Fruit fly (Drosophila melanogaster): ENCODE measurements around the gene CG12071.

Gene CG12071

DNA sequence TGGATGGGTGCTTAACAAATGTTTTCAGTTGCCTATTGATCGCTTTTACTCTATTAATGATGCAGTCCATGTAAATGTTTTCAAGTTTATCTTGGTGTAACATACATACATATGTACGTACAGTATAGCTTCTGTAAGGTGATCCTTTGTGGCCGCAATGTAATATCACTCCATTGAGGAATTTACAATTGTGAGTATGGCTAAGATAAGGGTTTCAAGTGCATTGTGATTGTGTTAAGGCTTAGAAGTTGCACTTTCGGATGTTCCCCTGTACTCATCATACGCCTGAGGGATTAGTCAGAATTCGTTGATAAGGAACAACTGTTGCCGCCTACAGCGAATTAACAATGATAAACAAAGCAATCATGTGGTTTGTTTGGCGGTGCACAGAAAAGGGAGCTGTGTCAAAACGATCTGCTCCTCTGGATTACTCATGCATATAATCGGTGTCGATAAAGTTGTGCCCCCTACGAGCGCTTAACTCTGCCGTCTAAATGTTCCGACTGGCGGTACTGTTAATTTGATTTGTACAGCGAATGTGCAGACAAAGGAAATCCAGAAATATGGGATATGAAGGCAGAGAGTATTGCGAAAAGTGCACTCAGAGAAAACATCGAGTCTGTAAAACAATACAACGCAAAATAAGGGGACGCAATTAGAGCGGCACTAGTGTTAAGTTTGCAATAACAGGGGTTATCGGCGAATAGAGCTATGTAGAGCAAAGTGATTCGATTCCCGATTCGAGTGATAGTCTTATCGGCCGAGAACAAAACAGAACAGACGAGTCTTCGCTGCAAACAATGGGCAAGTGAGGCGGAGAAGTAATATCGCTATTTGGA lies 7.1 kb upstream of the CG12071 start (continued):
- TF ChIP-seq CTCF (GFP tag; optimal IDR thresholded peaks at IDR 0.05) (peak; percentile 13), CG13424 (tag; optimal IDR thresholded peaks at IDR 0.05) (peak; percentile 66), luna (GFP tag; optimal IDR thresholded peaks at IDR 0.05) (peak; percentile 45), C15 (GFP tag; IDR thresholded peaks at IDR 0.05) (0 out of 3 replicates have a peak, but pooled peaks have one; percentile 16), Dll (GFP tag; IDR thresholded peaks at IDR 0.05; ENCODE audit: partially characterized antibody) (no peak), CG1529 (GFP tag; optimal IDR thresholded peaks at IDR 0.05) (peak; percentile 36), CG12769 (tag; optimal IDR thresholded peaks at IDR 0.05) (no peak), fd96Cb (tag; optimal IDR thresholded peaks at IDR 0.05) (peak; percentile 72), CG17802 (tag; optimal IDR thresholded peaks at IDR 0.05) (peak; percentile 23), CG42726 (GFP tag; IDR thresholded peaks at IDR 0.05; ENCODE audit: partially characterized antibody) (no peak), bcd (GFP tag; optimal IDR thresholded peaks at IDR 0.05) (peak; percentile 61), ttk (GFP tag; IDR thresholded peaks at IDR 0.05) (peak; percentile 41; the same call in 1 of the 2 replicates), CG10321 (GFP tag; IDR thresholded peaks at IDR 0.05) (no peak), grn (GFP tag; optimal IDR thresholded peaks at IDR 0.05) (peak; percentile 36), CG2678 (tag; optimal IDR thresholded peaks at IDR 0.05) (peak; percentile 77), Lim3 (GFP tag; IDR thresholded peaks at IDR 0.05) (no peak), CG15696 (tag; optimal IDR thresholded peaks at IDR 0.05) (peak; percentile 46), Oaz (GFP tag; IDR thresholded peaks at IDR 0.05) (0 out of 2 replicates have a peak, but pooled peaks have one; percentile 39), ro (GFP tag; IDR thresholded peaks at IDR 0.05) (no peak), Myb (GFP tag; optimal IDR thresholded peaks at IDR 0.05) (peak; percentile 42), CG6272 (GFP tag; IDR thresholded peaks at IDR 0.05) (0 out of 2 replicates have a peak, but pooled peaks have one; percentile 30), ind (GFP tag; optimal IDR thresholded peaks at IDR 0.05) (peak; percentile 76), CG11504 (tag; optimal IDR thresholded peaks at IDR 0.05) (peak; percentile 73), phol (tag; optimal IDR thresholded peaks at IDR 0.05) (peak; percentile 66), nmo (GFP tag; optimal IDR thresholded peaks at IDR 0.05) (peak; percentile 67), run (tag; optimal IDR thresholded peaks at IDR 0.05) (no peak), tap (tag; optimal IDR thresholded peaks at IDR 0.05) (no peak), Dfd (GFP tag; optimal IDR thresholded peaks at IDR 0.05) (no peak), CG11560 (tag; IDR thresholded peaks at IDR 0.05) (peak; percentile 60; the same call in 1 of the 3 replicates), CG4730 (GFP tag; IDR thresholded peaks at IDR 0.05) (peak; percentile 59), Ptx1 (GFP tag; IDR thresholded peaks at IDR 0.05) (peak; percentile 92), CG16813 (GFP tag; IDR thresholded peaks at IDR 0.05; ENCODE audit: partially characterized antibody) (no peak), Med (GFP tag) (peak; percentile 98), so (GFP tag; IDR thresholded peaks at IDR 0.05) (no peak)

DNA sequence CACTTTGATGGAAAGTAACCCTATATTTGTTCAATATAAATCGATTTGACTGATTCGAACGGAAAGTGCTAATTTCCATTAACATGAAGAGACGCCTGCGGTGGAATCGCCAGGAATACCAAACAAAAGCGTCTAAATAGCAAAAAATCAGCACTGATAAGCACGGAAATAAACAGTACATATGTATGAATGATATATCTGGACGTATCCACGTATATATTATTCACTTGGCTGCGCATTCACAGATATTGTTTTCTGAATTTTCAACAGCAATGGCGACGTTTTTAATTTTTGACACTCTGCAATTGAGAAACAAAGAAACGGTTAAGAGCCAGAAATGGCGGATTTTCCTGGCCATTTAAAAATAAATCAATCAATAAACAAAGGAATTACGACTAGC lies 6.5 kb upstream of the CG12071 start:
- TF ChIP-seq lbe (GFP tag; optimal IDR thresholded peaks at IDR 0.05), result peak; percentile 16
- TF ChIP-seq CG1792 (GFP tag; optimal IDR thresholded peaks at IDR 0.05), result no peak

DNA sequence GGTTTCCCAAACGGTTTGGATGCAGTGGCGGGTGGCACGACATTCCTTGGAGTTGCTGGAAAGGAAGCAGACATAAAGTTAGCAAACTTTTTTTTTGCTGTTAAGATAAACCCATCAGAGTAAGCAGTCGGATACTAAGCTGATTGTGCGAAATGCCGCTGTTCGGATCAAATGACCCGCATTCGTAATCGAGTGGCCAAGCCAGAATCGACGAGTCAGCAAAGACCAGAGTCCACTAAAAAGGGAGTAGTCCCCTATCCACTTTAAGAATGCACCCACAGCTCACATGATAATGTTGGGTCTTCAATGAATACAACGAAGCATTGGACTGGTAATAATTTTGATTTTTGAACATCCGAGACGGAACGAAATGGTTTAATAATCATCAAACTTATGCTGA lies 6.0 kb upstream of the CG12071 start:
- TF ChIP-seq gcm (GFP tag; optimal IDR thresholded peaks at IDR 0.05) (peak; percentile 15), scrt (GFP tag; optimal IDR thresholded peaks at IDR 0.05) (no peak)
